Fruit fly (Drosophila melanogaster) whole organism, embryonic: ENCODE results near the gene Sas-6.

Source experiments
- Ada2b ChIP-seq: fragments of 200-800 bp; sonication (Bioruptor generic); IDR thresholded peaks from 2 replicates; pipeline ENCODE4 v1.3.6; 2022; ENCODE audit warnings: missing biosample characterization, missing genetic modification characterization
- CG10209 ChIP-seq: fragments of 200-800 bp; sonication (Bioruptor generic); optimal IDR thresholded peaks from 3 replicates; lab custom pipeline; 2017; ENCODE audit warnings: missing biosample characterization, mild to moderate bottlenecking, missing genetic modification characterization, missing genetic modification reagents
- CG10565 ChIP-seq: fragments of 200-800 bp; sonication (Bioruptor generic); optimal IDR thresholded peaks from 3 replicates; lab custom pipeline; 2016; ENCODE audit warnings: missing biosample characterization, mild to moderate bottlenecking, missing genetic modification characterization
- CG1233 ChIP-seq: fragments of 200-800 bp; sonication (Bioruptor generic); optimal IDR thresholded peaks from 4 replicates; lab custom pipeline; 2018; ENCODE audit warnings: missing biosample characterization, mild to moderate bottlenecking, missing genetic modification characterization
- CG13624 ChIP-seq: fragments of 200-800 bp; sonication (Bioruptor generic); optimal IDR thresholded peaks from 2 replicates; lab custom pipeline; 2016; ENCODE audit warnings: missing biosample characterization, missing genetic modification characterization
- CG13775 ChIP-seq: fragments of 200-800 bp; sonication (Bioruptor generic); optimal IDR thresholded peaks from 3 replicates; lab custom pipeline; 2017; ENCODE audit warnings: missing biosample characterization, mild to moderate bottlenecking, missing genetic modification characterization
- CG14441 ChIP-seq: fragments of 200-800 bp; sonication (Bioruptor generic); IDR thresholded peaks from 2 replicates; pipeline ENCODE4 v1.3.6; 2022; ENCODE audit warnings: missing biosample characterization, missing genetic modification characterization
- CG14860 ChIP-seq: fragments of 200-800 bp; sonication (Bioruptor generic); IDR thresholded peaks from 3 replicates; pipeline ENCODE4 v1.3.6; 2022; ENCODE audit warnings: missing biosample characterization, missing genetic modification characterization; ENCODE audit not compliant: partially characterized antibody
- CG14965 ChIP-seq: fragments of 200-800 bp; sonication (Bioruptor generic); optimal IDR thresholded peaks from 2 replicates; lab custom pipeline; 2016; ENCODE audit warnings: missing biosample characterization, missing genetic modification characterization, borderline replicate concordance
- CG17186 ChIP-seq: fragments of 200-800 bp; sonication (Bioruptor generic); optimal IDR thresholded peaks from 3 replicates; lab custom pipeline; 2017; ENCODE audit warnings: missing biosample characterization, missing genetic modification reagents, missing genetic modification characterization
- CG17328 ChIP-seq: fragments of 200-800 bp; sonication (Bioruptor generic); IDR thresholded peaks from 2 replicates; pipeline ENCODE4 v1.3.6; 2022; ENCODE audit warnings: missing biosample characterization, missing genetic modification characterization
- CG17385 ChIP-seq: fragments of 200-800 bp; sonication (Bioruptor generic); optimal IDR thresholded peaks from 3 replicates; lab custom pipeline; 2018; ENCODE audit warnings: missing biosample characterization, mild to moderate bottlenecking, missing genetic modification characterization
- CG17829 ChIP-seq: fragments of 200-800 bp; optimal IDR thresholded peaks from 2 replicates; lab custom pipeline; 2019; ENCODE audit warnings: missing biosample characterization, mild to moderate bottlenecking, missing genetic modification characterization, moderate library complexity
- CG1832 ChIP-seq: fragments of 200-800 bp; sonication (Bioruptor generic); optimal IDR thresholded peaks from 2 replicates; lab custom pipeline; 2017; ENCODE audit warnings: missing biosample characterization, mild to moderate bottlenecking, missing genetic modification characterization, inconsistent platforms
- CG31388 ChIP-seq: fragments of 200-800 bp; sonication (Bioruptor generic); optimal IDR thresholded peaks from 2 replicates; lab custom pipeline; 2016; ENCODE audit warnings: missing biosample characterization, missing genetic modification characterization
- CG42726 ChIP-seq: fragments of 200-800 bp; sonication (Bioruptor generic); IDR thresholded peaks from 2 replicates; pipeline ENCODE4 v1.3.6; 2022; ENCODE audit warnings: missing biosample characterization, missing genetic modification characterization; ENCODE audit not compliant: partially characterized antibody
- CG4328 ChIP-seq: fragments of 200-800 bp; sonication (Bioruptor generic); optimal IDR thresholded peaks from 3 replicates; lab custom pipeline; 2017; ENCODE audit warnings: missing biosample characterization, missing genetic modification reagents, missing genetic modification characterization
- CG6654 ChIP-seq: fragments of 200-800 bp; sonication (Bioruptor generic); optimal IDR thresholded peaks from 2 replicates; lab custom pipeline; 2017; ENCODE audit warnings: missing biosample characterization, mild to moderate bottlenecking, missing genetic modification characterization
- CG7963 ChIP-seq: fragments of 200-800 bp; sonication (Bioruptor generic); IDR thresholded peaks from 3 replicates; pipeline ENCODE4 v1.3.6; 2022; ENCODE audit warnings: missing biosample characterization, missing genetic modification characterization; ENCODE audit not compliant: partially characterized antibody
- CG8924 ChIP-seq: fragments of 200-800 bp; optimal IDR thresholded peaks from 3 replicates; lab custom pipeline; 2019; ENCODE audit warnings: missing biosample characterization, mild to moderate bottlenecking, missing genetic modification characterization, moderate library complexity
- CHES-1-like ChIP-seq: fragments of 200-800 bp; sonication (Bioruptor generic); optimal IDR thresholded peaks from 2 replicates; lab custom pipeline; 2016; ENCODE audit warnings: missing biosample characterization, missing genetic modification characterization
- CoRest ChIP-seq: fragments of 200-800 bp; sonication (Bioruptor generic); optimal IDR thresholded peaks from 3 replicates; lab custom pipeline; 2018; ENCODE audit warnings: missing biosample characterization, mild to moderate bottlenecking, missing genetic modification characterization, moderate library complexity
- Jarid2 ChIP-seq: fragments of 200-800 bp; sonication (Bioruptor generic); optimal IDR thresholded peaks from 3 replicates; lab custom pipeline; 2017; ENCODE audit warnings: mild to moderate bottlenecking, missing biosample characterization, missing genetic modification reagents, missing genetic modification characterization
- MESR4 ChIP-seq: fragments of 200-800 bp; sonication (Bioruptor generic); optimal IDR thresholded peaks from 2 replicates; lab custom pipeline; 2018; ENCODE audit warnings: missing biosample characterization, mild to moderate bottlenecking, missing genetic modification characterization, moderate library complexity
- Myb ChIP-seq: fragments of 200-800 bp; sonication (Bioruptor generic); optimal IDR thresholded peaks from 2 replicates; lab custom pipeline; 2016; ENCODE audit warnings: missing biosample characterization, missing genetic modification characterization
- Opbp ChIP-seq: fragments of 200-800 bp; sonication (Bioruptor generic); IDR thresholded peaks from 3 replicates; pipeline ENCODE4 v1.3.6; 2022; ENCODE audit warnings: missing biosample characterization, missing genetic modification characterization; ENCODE audit not compliant: partially characterized antibody
- PHDP ChIP-seq: fragments of 200-800 bp; sonication (Bioruptor generic); optimal IDR thresholded peaks from 3 replicates; lab custom pipeline; 2018; ENCODE audit warnings: missing biosample characterization, mild to moderate bottlenecking, missing genetic modification characterization, moderate library complexity
- Pdp1 ChIP-seq, 2 experiments: fragments of 200-800 bp; sonication (Bioruptor generic); optimal IDR thresholded peaks; 3 replicates each; lab custom pipeline; 2016; ENCODE audit warnings: missing biosample characterization in 2 of 2, missing genetic modification characterization in 2 of 2, mild to moderate bottlenecking in 1 of 2, moderate library complexity in 1 of 2
- Poxn ChIP-seq: fragments of 200-800 bp; sonication (Bioruptor generic); IDR thresholded peaks from 2 replicates; pipeline ENCODE4 v1.3.6; 2022; ENCODE audit warnings: missing biosample characterization, missing genetic modification characterization
- Rfx ChIP-seq: fragments of 200-800 bp; sonication (Bioruptor generic); IDR thresholded peaks from 2 replicates; pipeline ENCODE4 v1.3.6; 2022; ENCODE audit warnings: missing biosample characterization, missing genetic modification characterization
- Sry-δ ChIP-seq: fragments of 200-800 bp; sonication (Bioruptor generic); optimal IDR thresholded peaks from 2 replicates; lab custom pipeline; 2016; ENCODE audit warnings: missing biosample characterization, missing genetic modification characterization
- Tbp ChIP-seq: fragments of >200 bp; optimal IDR thresholded peaks from 2 replicates; lab custom pipeline; 2018; ENCODE audit warnings: missing biosample characterization, missing genetic modification characterization
- bbx ChIP-seq: fragments of 200-800 bp; sonication (Bioruptor generic); IDR thresholded peaks from 2 replicates; pipeline ENCODE4 v1.3.6; 2022; ENCODE audit warnings: missing biosample characterization, missing genetic modification characterization; ENCODE audit not compliant: partially characterized antibody
- chinmo ChIP-seq: fragments of 200-800 bp; sonication (Bioruptor generic); IDR thresholded peaks from 4 replicates; pipeline ENCODE4 v1.3.6; 2022; ENCODE audit warnings: missing biosample characterization, missing genetic modification characterization; ENCODE audit not compliant: partially characterized antibody
- cwo ChIP-seq: fragments of 200-800 bp; sonication (Bioruptor generic); optimal IDR thresholded peaks from 3 replicates; lab custom pipeline; 2017; ENCODE audit warnings: missing biosample characterization, missing genetic modification characterization, mild to moderate bottlenecking, moderate library complexity, missing genetic modification reagents
- dysf ChIP-seq: fragments of 200-800 bp; sonication (Bioruptor generic); IDR thresholded peaks from 3 replicates; pipeline ENCODE4 v1.3.6; 2022; ENCODE audit warnings: missing biosample characterization, missing genetic modification characterization
- eyg ChIP-seq: fragments of 200-800 bp; sonication (Bioruptor generic); optimal IDR thresholded peaks from 3 replicates; lab custom pipeline; 2016; ENCODE audit warnings: missing biosample characterization, missing genetic modification characterization
- ind ChIP-seq: fragments of 200-800 bp; sonication (Bioruptor generic); optimal IDR thresholded peaks from 3 replicates; lab custom pipeline; 2016; ENCODE audit warnings: missing biosample characterization, missing genetic modification characterization
- kah ChIP-seq: fragments of 200-800 bp; sonication (Bioruptor generic); optimal IDR thresholded peaks from 2 replicates; lab custom pipeline; 2018; ENCODE audit warnings: missing biosample characterization, mild to moderate bottlenecking, missing genetic modification characterization
- luna ChIP-seq: fragments of 200-800 bp; sonication (Bioruptor generic); optimal IDR thresholded peaks from 2 replicates; lab custom pipeline; 2016; ENCODE audit warnings: missing biosample characterization, missing genetic modification characterization
- pan ChIP-seq, 4 experiments: fragments of >200 bp in 3 of 4; fragments of 200-800 bp in 1 of 4; sonication (Bioruptor generic) in 1 of 4; optimal IDR thresholded peaks in 3 of 4; IDR thresholded peaks in 1 of 4; 2 replicates each; pipeline versions ENCODE4 v1.3.6 to Lab custom; 2017 to 2022; ENCODE audit warnings: missing biosample characterization in 2 of 4, missing genetic modification characterization in 2 of 4, mixed read lengths in 1 of 4
- psq ChIP-seq: fragments of 200-800 bp; sonication (Bioruptor generic); optimal IDR thresholded peaks from 2 replicates; lab custom pipeline; 2017; ENCODE audit warnings: missing biosample characterization, missing genetic modification characterization
- pzg ChIP-seq: fragments of 200-800 bp; sonication (Bioruptor generic); optimal IDR thresholded peaks from 3 replicates; lab custom pipeline; 2018; ENCODE audit warnings: missing biosample characterization, mild to moderate bottlenecking, missing genetic modification characterization, moderate library complexity
- rib ChIP-seq: fragments of 200-800 bp; sonication (Bioruptor generic); IDR thresholded peaks from 2 replicates; pipeline ENCODE4 v1.3.6; 2022; ENCODE audit warnings: missing biosample characterization, missing genetic modification characterization
- sima ChIP-seq: fragments of 200-800 bp; sonication (Bioruptor generic); optimal IDR thresholded peaks from 2 replicates; lab custom pipeline; 2016; ENCODE audit warnings: missing biosample characterization, missing genetic modification characterization
- sna ChIP-seq: fragments of 200-800 bp; sonication (Bioruptor generic); IDR thresholded peaks from 2 replicates; pipeline ENCODE4 v1.3.6; 2022; ENCODE audit warnings: missing biosample characterization, missing genetic modification characterization; ENCODE audit not compliant: partially characterized antibody
- stwl ChIP-seq: fragments of 200-800 bp; sonication (Bioruptor generic); optimal IDR thresholded peaks from 3 replicates; lab custom pipeline; 2018; ENCODE audit warnings: missing biosample characterization, mild to moderate bottlenecking, missing genetic modification characterization, moderate library complexity
- usp ChIP-seq: fragments of >200 bp; optimal IDR thresholded peaks from 2 replicates; lab custom pipeline; 2017; ENCODE audit warnings: missing biosample characterization, missing genetic modification characterization
- yki ChIP-seq: fragments of >200 bp; optimal IDR thresholded peaks from 3 replicates; lab custom pipeline; 2018
- z ChIP-seq: fragments of 200-800 bp; sonication (Bioruptor generic); IDR thresholded peaks from 3 replicates; pipeline ENCODE4 v1.3.6; 2022; ENCODE audit warnings: missing biosample characterization, missing genetic modification characterization

Gene Sas-6

dm6 chr3R:30039494-30039893 is 44.3 kb downstream of the Sas-6 start, which contains the start of the genes janA, Sry-alpha and Sry-beta (continued):
- no peak for TF ChIP-seq CG10209
- TF ChIP-seq Rfx, result peak; percentile 44
- no peak for TF ChIP-seq CG14441 (GFP tag; lab: Robert Waterston, UW)
- peak; percentile 99 for TF ChIP-seq bbx (GFP tag; lab: Robert Waterston, UW)
- TF ChIP-seq chinmo (GFP tag; lab: Robert Waterston, UW), result peak; percentile 99
- TF ChIP-seq Tbp (GFP tag; lab: Kevin White, UChicago), result no peak
- TF ChIP-seq CG17186 (GFP tag; lab: Kevin White, UChicago), result peak; percentile 38
- peak; percentile 30 for TF ChIP-seq CG13775
- TF ChIP-seq psq (GFP tag; lab: Kevin White, UChicago), result no peak
- no peak for TF ChIP-seq CG17385
- TF ChIP-seq CG10565 (GFP tag; lab: Kevin White, UChicago), result no peak
- TF ChIP-seq CG17829 (tag; lab: Kevin White, UChicago), result peak; percentile 63
- no peak for TF ChIP-seq Pdp1 (GFP tag; optimal IDR thresholded peaks at IDR 0.05; lab: Kevin White, UChicago)
- TF ChIP-seq sna (GFP tag; lab: Robert Waterston, UW), result peak; percentile 100
- no peak for TF ChIP-seq dysf (GFP tag; lab: Robert Waterston, UW)
- TF ChIP-seq usp (GFP tag; lab: Kevin White, UChicago), result no peak
- no peak for TF ChIP-seq CG17328 (GFP tag; lab: Robert Waterston, UW)
- no peak for TF ChIP-seq cwo (GFP tag; lab: Kevin White, UChicago)
- peak; percentile 96 for TF ChIP-seq CG7963 (GFP tag; lab: Robert Waterston, UW)
- TF ChIP-seq CG14860 (GFP tag; lab: Robert Waterston, UW), result peak; percentile 99
- TF ChIP-seq stwl, result peak; percentile 77
- TF ChIP-seq CG31388 (GFP tag; lab: Kevin White, UChicago), result no peak
- TF ChIP-seq CG6654 (GFP tag; lab: Kevin White, UChicago), result no peak
- peak; percentile 36 for TF ChIP-seq CoRest
- peak; percentile 71 for TF ChIP-seq MESR4
- TF ChIP-seq CG1233 (GFP tag; lab: Kevin White, UChicago), result no peak
- TF ChIP-seq Opbp (GFP tag; lab: Robert Waterston, UW), result peak; percentile 98
- TF ChIP-seq Ada2b (GFP tag; lab: Robert Waterston, UW), result no peak
- no peak for TF ChIP-seq luna
- no peak for TF ChIP-seq kah (GFP tag; lab: Kevin White, UChicago)
- no peak for TF ChIP-seq yki
- peak; percentile 64 for TF ChIP-seq CG8924 (tag; lab: Kevin White, UChicago)
- TF ChIP-seq CG42726 (GFP tag; lab: Robert Waterston, UW), result peak; percentile 97
- no peak for TF ChIP-seq CG13624 (GFP tag; lab: Kevin White, UChicago)
- no peak for TF ChIP-seq CG1832 (GFP tag; lab: Kevin White, UChicago)
- TF ChIP-seq ind, result no peak
- peak; percentile 96 for TF ChIP-seq Sry-δ
- no peak for TF ChIP-seq CG14965 (GFP tag; lab: Kevin White, UChicago)
- TF ChIP-seq rib, result no peak
- no peak for TF ChIP-seq eyg (GFP tag; lab: Kevin White, UChicago)
- TF ChIP-seq Myb (GFP tag; lab: Kevin White, UChicago), result peak; percentile 29
- no peak for TF ChIP-seq Poxn (GFP tag; lab: Robert Waterston, UW)
- TF ChIP-seq sima (GFP tag; lab: Kevin White, UChicago), result no peak
- no peak for TF ChIP-seq PHDP (tag; lab: Kevin White, UChicago)
- no peak for TF ChIP-seq CG4328 (GFP tag; lab: Kevin White, UChicago)
- peak; percentile 77 for TF ChIP-seq pzg
- no peak for TF ChIP-seq pan (optimal IDR thresholded peaks at IDR 0.05; lab: Kevin White, UChicago)
- no peak for TF ChIP-seq pan (GFP tag; optimal IDR thresholded peaks at IDR 0.05 in 1 of 2, IDR thresholded peaks at IDR 0.05 in 1 of 2)
- peak; percentile 13 for TF ChIP-seq CHES-1-like
- TF ChIP-seq z (GFP tag; lab: Robert Waterston, UW), result no peak
- TF ChIP-seq Jarid2, result no peak
